Worm (Caenorhabditis elegans) whole organism, midembryonic: ENCODE measurements around the gene srj-14.

Source experiments
- cog-1 ChIP-seq: sonication (generic microtip); optimal IDR thresholded peaks from 2 replicates; lab custom pipeline; 2016; ENCODE audit warnings: missing genetic modification characterization, missing compliant biosample characterization
- klf-2 ChIP-seq: fragments of 200-800 bp; sonication (Bioruptor generic); conservative IDR thresholded peaks from 2 replicates; pipeline ENCODE4 v1.3.6; 2022; ENCODE audit warnings: missing genetic modification reagents, missing genetic modification characterization, missing compliant biosample characterization
- ref-1 ChIP-seq: fragments of 200-800 bp; sonication (Bioruptor generic); conservative IDR thresholded peaks from 2 replicates; pipeline ENCODE4 v1.3.6; 2022; ENCODE audit warnings: missing genetic modification reagents, missing genetic modification characterization, missing compliant biosample characterization
- tab-1 ChIP-seq: fragments of 200-800 bp; sonication (Bioruptor generic); IDR thresholded peaks from 2 replicates; pipeline ENCODE4 v1.3.6; 2022; ENCODE audit warnings: missing genetic modification characterization, missing compliant biosample characterization
- ztf-29 ChIP-seq: fragments of 200-800 bp; sonication (Bioruptor generic); IDR thresholded peaks from 2 replicates; pipeline ENCODE4 v1.3.6; 2022; ENCODE audit warnings: missing genetic modification reagents, missing genetic modification characterization, missing compliant biosample characterization

ce11 chrV:7356684-7357083 lies 12.8 kb upstream of the srj-14 start, which contains the start of gene C03G6.21:
- TF ChIP-seq cog-1 (tag; lab: Kevin White, UChicago) (no peak), ref-1 (GFP tag; lab: Robert Waterston, UW) (no peak), klf-2 (GFP tag; lab: Robert Waterston, UW) (no peak), tab-1 (GFP tag; lab: Robert Waterston, UW) (no peak), ztf-29 (GFP tag; lab: Robert Waterston, UW) (no peak)
